Fruit fly (Drosophila melanogaster): ENCODE results near the gene CG8219.

- no peak for TF ChIP-seq D19A (tag; optimal IDR thresholded peaks at IDR 0.05)
- no peak for TF ChIP-seq insv (GFP tag; optimal IDR thresholded peaks at IDR 0.05)
- TF ChIP-seq CG8478 (optimal IDR thresholded peaks at IDR 0.05): no peak
Observed at dm6 chr3L:6158530-6158929, 41.7 kb upstream of the CG8219 start, which contains the start of gene Cpr65Ay.
